Fruit fly (Drosophila melanogaster) whole organism, embryonic: ENCODE measurements around the gene CG32313.

ENCODE experiments used
- C15 ChIP-seq: fragments of 200-800 bp; sonication (Bioruptor generic); IDR thresholded peaks from 3 replicates; pipeline ENCODE4 v1.3.6; 2022; ENCODE audit warnings: missing biosample characterization, missing genetic modification characterization
- CG10321 ChIP-seq: fragments of 200-800 bp; sonication (Bioruptor generic); IDR thresholded peaks from 2 replicates; pipeline ENCODE4 v1.3.6; 2022; ENCODE audit warnings: missing biosample characterization, missing genetic modification characterization
- CG10979 ChIP-seq: fragments of 200-800 bp; sonication (Bioruptor generic); optimal IDR thresholded peaks from 2 replicates; lab custom pipeline; 2018; ENCODE audit warnings: missing biosample characterization, mild to moderate bottlenecking, missing genetic modification characterization, moderate library complexity
- CG12236 ChIP-seq: fragments of 200-800 bp; sonication (Bioruptor generic); optimal IDR thresholded peaks from 2 replicates; lab custom pipeline; 2016; ENCODE audit warnings: missing biosample characterization, missing genetic modification characterization
- CG1233 ChIP-seq: fragments of 200-800 bp; sonication (Bioruptor generic); optimal IDR thresholded peaks from 4 replicates; lab custom pipeline; 2018; ENCODE audit warnings: missing biosample characterization, mild to moderate bottlenecking, missing genetic modification characterization
- CG1529 ChIP-seq: fragments of 200-800 bp; sonication (Bioruptor generic); optimal IDR thresholded peaks from 3 replicates; lab custom pipeline; 2018; ENCODE audit warnings: missing biosample characterization, missing genetic modification characterization
- CG17612 ChIP-seq: fragments of 200-800 bp; sonication (Bioruptor generic); IDR thresholded peaks from 2 replicates; pipeline ENCODE4 v1.3.6; 2022; ENCODE audit warnings: missing biosample characterization, missing genetic modification characterization
- CG17829 ChIP-seq: fragments of 200-800 bp; optimal IDR thresholded peaks from 2 replicates; lab custom pipeline; 2019; ENCODE audit warnings: missing biosample characterization, mild to moderate bottlenecking, missing genetic modification characterization, moderate library complexity
- CG31441 ChIP-seq: fragments of 200-800 bp; sonication (Bioruptor generic); IDR thresholded peaks from 2 replicates; pipeline ENCODE4 v1.3.6; 2022; ENCODE audit warnings: missing biosample characterization, missing genetic modification characterization
- CG32532 ChIP-seq: fragments of 200-800 bp; sonication (Bioruptor generic); IDR thresholded peaks from 2 replicates; pipeline ENCODE4 v1.3.6; 2022; ENCODE audit warnings: missing biosample characterization, missing genetic modification characterization
- CG32767 ChIP-seq: fragments of 200-800 bp; sonication (Bioruptor generic); IDR thresholded peaks from 2 replicates; pipeline ENCODE4 v1.3.6; 2022; ENCODE audit warnings: missing biosample characterization, missing genetic modification characterization
- CG33213 ChIP-seq: fragments of 200-800 bp; sonication (Bioruptor generic); optimal IDR thresholded peaks from 3 replicates; lab custom pipeline; 2016; ENCODE audit warnings: missing biosample characterization, missing genetic modification characterization
- CG34422 ChIP-seq: fragments of 200-800 bp; sonication (Bioruptor generic); IDR thresholded peaks from 3 replicates; pipeline ENCODE4 v1.3.6; 2022; ENCODE audit warnings: missing biosample characterization, missing genetic modification characterization
- CG3726 ChIP-seq: fragments of 200-800 bp; sonication (Bioruptor generic); IDR thresholded peaks from 3 replicates; pipeline ENCODE4, ENCODE4 v1.3.6; 2022; ENCODE audit warnings: missing biosample characterization, missing genetic modification characterization
- CG3995 ChIP-seq: fragments of 200-800 bp; sonication (Bioruptor generic); optimal IDR thresholded peaks from 3 replicates; lab custom pipeline; 2016; ENCODE audit warnings: missing biosample characterization, missing genetic modification characterization
- CG6791 ChIP-seq: fragments of 200-800 bp; sonication (Bioruptor generic); IDR thresholded peaks from 3 replicates; pipeline ENCODE4 v1.3.6; 2022; ENCODE audit warnings: missing biosample characterization, missing genetic modification characterization; ENCODE audit not compliant: partially characterized antibody
- CG7963 ChIP-seq: fragments of 200-800 bp; sonication (Bioruptor generic); IDR thresholded peaks from 3 replicates; pipeline ENCODE4 v1.3.6; 2022; ENCODE audit warnings: missing biosample characterization, missing genetic modification characterization; ENCODE audit not compliant: partially characterized antibody
- CG8388 ChIP-seq: fragments of 200-800 bp; sonication (Bioruptor generic); optimal IDR thresholded peaks from 2 replicates; lab custom pipeline; 2019; ENCODE audit warnings: missing biosample characterization, mild to moderate bottlenecking, missing genetic modification characterization, moderate library complexity
- CG9727 ChIP-seq: fragments of 200-800 bp; sonication (Bioruptor generic); optimal IDR thresholded peaks from 3 replicates; lab custom pipeline; 2017; ENCODE audit warnings: missing biosample characterization, mild to moderate bottlenecking, missing genetic modification characterization
- CG9876 ChIP-seq: fragments of 200-800 bp; sonication (Bioruptor generic); optimal IDR thresholded peaks from 2 replicates; lab custom pipeline; 2016; ENCODE audit warnings: missing biosample characterization, missing genetic modification characterization
- CHES-1-like ChIP-seq: fragments of 200-800 bp; sonication (Bioruptor generic); optimal IDR thresholded peaks from 2 replicates; lab custom pipeline; 2016; ENCODE audit warnings: missing biosample characterization, missing genetic modification characterization
- Dip3 ChIP-seq: fragments of 200-800 bp; sonication (Bioruptor generic); optimal IDR thresholded peaks from 3 replicates; lab custom pipeline; 2016; ENCODE audit warnings: missing biosample characterization, missing genetic modification characterization
- Fer2 ChIP-seq: fragments of 200-800 bp; sonication (Bioruptor generic); optimal IDR thresholded peaks from 2 replicates; lab custom pipeline; 2018; ENCODE audit warnings: missing biosample characterization, mild to moderate bottlenecking, missing genetic modification characterization, moderate library complexity
- HLHmδ ChIP-seq: fragments of 200-800 bp; sonication (Bioruptor generic); optimal IDR thresholded peaks from 2 replicates; lab custom pipeline; 2018; ENCODE audit warnings: missing biosample characterization, mild to moderate bottlenecking, missing genetic modification characterization, moderate library complexity
- HmgD ChIP-seq: fragments of 200-800 bp; sonication (Bioruptor generic); optimal IDR thresholded peaks from 3 replicates; lab custom pipeline; 2016; ENCODE audit warnings: missing biosample characterization, missing genetic modification characterization
- Kr ChIP-seq: fragments of 200-800 bp; sonication (Bioruptor generic); optimal IDR thresholded peaks from 2 replicates; lab custom pipeline; 2017; ENCODE audit warnings: missing biosample characterization, mild to moderate bottlenecking, missing genetic modification characterization
- MESR4 ChIP-seq: fragments of 200-800 bp; sonication (Bioruptor generic); optimal IDR thresholded peaks from 2 replicates; lab custom pipeline; 2018; ENCODE audit warnings: missing biosample characterization, mild to moderate bottlenecking, missing genetic modification characterization, moderate library complexity
- NfI ChIP-seq: fragments of 200-800 bp; sonication (Bioruptor generic); optimal IDR thresholded peaks from 3 replicates; lab custom pipeline; 2018; ENCODE audit warnings: missing biosample characterization, mild to moderate bottlenecking, missing genetic modification characterization, moderate library complexity
- Xbp1 ChIP-seq: fragments of 200-800 bp; sonication (Bioruptor generic); optimal IDR thresholded peaks from 3 replicates; lab custom pipeline; 2016; ENCODE audit warnings: missing biosample characterization, mild to moderate bottlenecking, missing genetic modification characterization
- bcd ChIP-seq: fragments of 200-800 bp; sonication (Bioruptor generic); optimal IDR thresholded peaks from 2 replicates; lab custom pipeline; 2017; ENCODE audit warnings: missing biosample characterization, mild to moderate bottlenecking, missing genetic modification characterization
- cg ChIP-seq: fragments of 200-800 bp; sonication (Bioruptor generic); optimal IDR thresholded peaks from 3 replicates; lab custom pipeline; 2019; ENCODE audit warnings: missing biosample characterization, mild to moderate bottlenecking, missing genetic modification characterization, moderate library complexity
- chinmo ChIP-seq: fragments of 200-800 bp; sonication (Bioruptor generic); IDR thresholded peaks from 4 replicates; pipeline ENCODE4 v1.3.6; 2022; ENCODE audit warnings: missing biosample characterization, missing genetic modification characterization; ENCODE audit not compliant: partially characterized antibody
- dpn ChIP-seq, 2 experiments: fragments of 200-800 bp; sonication (Bioruptor generic); optimal IDR thresholded peaks; 3 replicates each; lab custom pipeline; 2016; ENCODE audit warnings: missing biosample characterization in 2 of 2, missing genetic modification characterization in 2 of 2
- fd3F ChIP-seq: fragments of 200-800 bp; sonication (Bioruptor generic); optimal IDR thresholded peaks from 2 replicates; lab custom pipeline; 2018; ENCODE audit warnings: missing biosample characterization, mild to moderate bottlenecking, missing genetic modification characterization, moderate library complexity
- gro ChIP-seq: fragments of 200-800 bp; sonication (Bioruptor generic); optimal IDR thresholded peaks from 2 replicates; lab custom pipeline; 2016; ENCODE audit warnings: missing biosample characterization, missing genetic modification characterization
- gsb ChIP-seq: fragments of 200-800 bp; sonication (Bioruptor generic); IDR thresholded peaks from 2 replicates; pipeline ENCODE4 v1.3.6; 2022; ENCODE audit warnings: missing biosample characterization, missing genetic modification characterization
- gsb-n ChIP-seq: fragments of 200-800 bp; sonication (Bioruptor generic); optimal IDR thresholded peaks from 3 replicates; lab custom pipeline; 2018; ENCODE audit warnings: missing biosample characterization, mild to moderate bottlenecking, missing genetic modification characterization
- knrl ChIP-seq: fragments of 200-800 bp; sonication (Bioruptor generic); IDR thresholded peaks from 3 replicates; pipeline ENCODE4 v1.3.6; 2022; ENCODE audit warnings: missing biosample characterization, missing genetic modification characterization; ENCODE audit not compliant: partially characterized antibody
- nerfin-2 ChIP-seq: fragments of 200-800 bp; sonication (Bioruptor generic); IDR thresholded peaks from 2 replicates; pipeline ENCODE4 v1.3.6; 2022; ENCODE audit warnings: missing biosample characterization, missing genetic modification characterization; ENCODE audit not compliant: partially characterized antibody
- oc ChIP-seq: fragments of 200-800 bp; sonication (Bioruptor generic); optimal IDR thresholded peaks from 2 replicates; lab custom pipeline; 2018; ENCODE audit warnings: missing biosample characterization, mild to moderate bottlenecking, missing genetic modification characterization, moderate library complexity
- peb ChIP-seq: fragments of 200-800 bp; sonication (Bioruptor generic); IDR thresholded peaks from 2 replicates; pipeline ENCODE4 v1.3.6; 2022; ENCODE audit warnings: missing biosample characterization, missing genetic modification characterization
- pnt ChIP-seq: fragments of 200-800 bp; sonication (Bioruptor generic); optimal IDR thresholded peaks from 3 replicates; lab custom pipeline; 2016; ENCODE audit warnings: missing biosample characterization, missing genetic modification characterization
- salm ChIP-seq: fragments of 200-800 bp; sonication (Bioruptor generic); optimal IDR thresholded peaks from 2 replicates; lab custom pipeline; 2018; ENCODE audit warnings: missing biosample characterization, mild to moderate bottlenecking, missing genetic modification characterization
- sr ChIP-seq: fragments of 200-800 bp; sonication (Bioruptor generic); IDR thresholded peaks from 3 replicates; pipeline ENCODE4 v1.3.6; 2022; ENCODE audit warnings: missing biosample characterization, missing genetic modification characterization
- tup ChIP-seq: fragments of 200-800 bp; sonication (Bioruptor generic); optimal IDR thresholded peaks from 2 replicates; lab custom pipeline; 2016; ENCODE audit warnings: missing biosample characterization, mild to moderate bottlenecking, missing genetic modification characterization, moderate library complexity
- zfh1 ChIP-seq: fragments of 200-800 bp; sonication (Bioruptor generic); IDR thresholded peaks from 3 replicates; pipeline ENCODE4 v1.3.6; 2022; ENCODE audit warnings: missing biosample characterization, missing genetic modification characterization

The CG32313 gene

DNA sequence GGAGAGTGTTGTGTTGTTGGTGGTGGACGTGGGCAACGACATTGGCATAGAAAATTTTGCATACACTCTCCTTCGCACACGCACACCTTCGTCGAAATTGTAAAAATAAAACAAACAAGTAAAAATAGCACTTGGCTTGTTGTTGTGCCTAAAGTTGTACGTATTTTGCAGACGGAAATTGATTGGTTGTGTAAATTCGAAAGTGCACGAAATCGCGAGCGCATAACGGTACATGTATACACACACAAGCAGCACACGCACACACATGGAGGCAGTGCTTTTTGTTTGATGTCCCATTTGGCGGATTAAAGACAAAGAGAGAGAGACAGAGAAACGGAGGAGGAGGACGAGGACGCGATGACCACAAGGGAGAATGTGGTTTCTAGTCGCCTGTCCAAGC lies 8.2 kb downstream of the CG32313 start:
- TF ChIP-seq cg (GFP tag; lab: Kevin White, UChicago) (peak; percentile 74), Xbp1 (GFP tag; lab: Kevin White, UChicago) (no peak), MESR4 (GFP tag; lab: Kevin White, UChicago) (peak; percentile 6), CG7963 (GFP tag; lab: Robert Waterston, UW) (no peak), HLHmδ (GFP tag; lab: Kevin White, UChicago) (no peak), salm (tag; lab: Kevin White, UChicago) (no peak), chinmo (GFP tag; lab: Robert Waterston, UW) (0 out of 4 replicates have a peak, but pooled peaks have one; percentile 20), CG9876 (GFP tag; lab: Kevin White, UChicago) (no peak)
- TF ChIP-seq, all 482 proteins: peak for 3

DNA sequence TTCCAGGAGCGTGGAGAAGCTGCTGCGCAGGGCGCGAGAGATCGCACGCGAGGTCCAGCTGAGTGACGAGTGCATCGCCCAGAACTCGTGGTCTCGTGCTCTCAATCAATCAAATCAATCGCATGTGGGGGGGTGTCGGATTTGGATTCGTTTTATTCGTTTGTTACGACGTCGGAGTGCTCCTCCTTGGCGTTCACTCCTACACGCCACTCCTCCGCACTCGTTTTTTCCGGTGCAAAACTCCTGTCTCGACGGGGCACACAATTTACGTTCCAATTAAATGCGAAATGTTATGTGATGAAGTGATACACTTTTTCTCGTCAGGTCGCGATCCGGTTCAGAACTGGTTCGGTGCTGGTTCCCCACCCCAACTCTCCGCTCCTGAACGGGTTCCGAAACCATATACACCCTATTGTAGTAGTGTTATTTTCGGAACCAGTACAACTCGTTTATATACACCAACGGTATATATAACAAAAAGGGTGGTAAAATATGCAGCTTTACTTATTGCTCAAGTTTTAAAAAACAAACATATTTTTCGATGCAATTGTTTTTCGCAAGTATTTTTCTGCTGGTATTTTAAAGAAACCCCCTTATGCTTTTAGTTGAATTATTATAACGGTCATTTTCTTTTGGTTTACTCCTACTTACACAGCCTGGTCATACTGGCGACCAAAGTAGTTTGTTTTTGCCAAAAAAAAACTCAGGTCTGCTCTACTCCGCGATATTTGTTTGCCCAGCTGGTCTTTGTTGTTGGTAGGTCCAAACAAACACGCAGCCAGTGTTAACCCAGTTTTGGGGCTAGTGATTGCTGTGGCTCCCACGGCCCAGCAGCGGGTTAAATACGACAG lies 8.8 kb downstream of the CG32313 start, which contains the start of the genes CG12091 and pns:
Gene CG12091 (minus strand): TSS at position 349 of the 851 bp plus-strand sequence.
Gene pns (plus strand): TSS at position 651 of the 851 bp plus-strand sequence.
- TF ChIP-seq CG33213 (GFP tag; lab: Kevin White, UChicago) (peak; percentile 69), CHES-1-like (GFP tag; lab: Kevin White, UChicago) (peak; percentile 78), CG8388 (GFP tag; lab: Kevin White, UChicago) (peak; percentile 42), bcd (GFP tag; lab: Kevin White, UChicago) (peak; percentile 59), CG3726 (GFP tag; lab: Robert Waterston, UW) (no peak), nerfin-2 (GFP tag; lab: Robert Waterston, UW) (0 out of 2 replicates have a peak, but pooled peaks have one; percentile 53), CG34422 (peak; percentile 59; the same call in 1 of the 3 replicates), CG1233 (GFP tag; lab: Kevin White, UChicago) (peak; percentile 48), CG12236 (GFP tag; lab: Kevin White, UChicago) (peak; percentile 50), gro (GFP tag; lab: Kevin White, UChicago) (peak; percentile 72), oc (tag; lab: Kevin White, UChicago) (peak; percentile 21), pnt (GFP tag; lab: Kevin White, UChicago) (peak; percentile 63), zfh1 (GFP tag; lab: Robert Waterston, UW) (peak; percentile 39; the same call in 1 of the 3 replicates), Kr (peak; percentile 35), CG32532 (GFP tag; lab: Robert Waterston, UW) (peak; percentile 78), Fer2 (tag; lab: Kevin White, UChicago) (peak; percentile 13), gsb-n (tag; lab: Kevin White, UChicago) (peak; percentile 68), sr (no peak), knrl (GFP tag; lab: Robert Waterston, UW) (peak; percentile 81), HmgD (no peak), Dip3 (GFP tag; lab: Kevin White, UChicago) (peak; percentile 66), peb (GFP tag; lab: Robert Waterston, UW) (peak; percentile 59), CG10321 (GFP tag; lab: Robert Waterston, UW) (peak; percentile 25; the same call in 1 of the 2 replicates), dpn (GFP tag; optimal IDR thresholded peaks at IDR 0.05; lab: Kevin White, UChicago) (peak; percentile 70 to 74), CG10979 (tag; lab: Kevin White, UChicago) (peak; percentile 59), CG17829 (tag; lab: Kevin White, UChicago) (peak; percentile 81), tup (GFP tag; lab: Kevin White, UChicago) (no peak), C15 (GFP tag; lab: Robert Waterston, UW) (no peak), CG9727 (GFP tag; lab: Kevin White, UChicago) (peak; percentile 71), CG3995 (GFP tag; lab: Kevin White, UChicago) (peak; percentile 64), fd3F (GFP tag; lab: Kevin White, UChicago) (peak; percentile 35), gsb (GFP tag; lab: Robert Waterston, UW) (peak; percentile 52; the same call in 1 of the 2 replicates), CG6791 (GFP tag; lab: Robert Waterston, UW) (peak; percentile 18; the same call in 1 of the 3 replicates), CG1529 (peak; percentile 16), NfI (GFP tag; lab: Kevin White, UChicago) (peak; percentile 43), CG17612 (GFP tag; lab: Robert Waterston, UW) (no peak), CG32767 (GFP tag; lab: Robert Waterston, UW) (peak; percentile 47; the same call in 1 of the 2 replicates), CG31441 (GFP tag; lab: Robert Waterston, UW) (peak; percentile 80)
